Fruit fly (Drosophila melanogaster) whole organism, wandering third instar larva: ENCODE results near the gene Cka.

Source experiments
- Abd-B ChIP-seq: fragments of >200 bp; optimal IDR thresholded peaks from 2 replicates; lab custom pipeline; 2017; ENCODE audit warnings: missing biosample characterization, missing genetic modification characterization
- CG32264 ChIP-seq: fragments of 200-800 bp; sonication (Bioruptor generic); optimal IDR thresholded peaks from 2 replicates; lab custom pipeline; 2016; ENCODE audit warnings: missing biosample characterization, missing genetic modification characterization
- CG9705 ChIP-seq: fragments of 200-800 bp; sonication (Bioruptor generic); optimal IDR thresholded peaks from 2 replicates; lab custom pipeline; 2018; ENCODE audit warnings: missing biosample characterization, mild to moderate bottlenecking, missing genetic modification characterization
- CrebA ChIP-seq: fragments of 200-800 bp; sonication (Bioruptor generic); optimal IDR thresholded peaks from 2 replicates; lab custom pipeline; 2016; ENCODE audit warnings: missing biosample characterization, mild to moderate bottlenecking, missing genetic modification characterization, borderline replicate concordance
- Dfd ChIP-seq: fragments of >200 bp; optimal IDR thresholded peaks from 2 replicates; lab custom pipeline; 2017; ENCODE audit warnings: missing biosample characterization, missing genetic modification characterization
- HLH106 ChIP-seq: fragments of 200-800 bp; optimal IDR thresholded peaks from 3 replicates; lab custom pipeline; 2019; ENCODE audit warnings: missing biosample characterization, mild to moderate bottlenecking, missing genetic modification characterization, moderate library complexity
- Hnf4 ChIP-seq: fragments of 200-800 bp; sonication (Bioruptor generic); optimal IDR thresholded peaks from 2 replicates; lab custom pipeline; 2016; ENCODE audit warnings: missing biosample characterization, mild to moderate bottlenecking, missing genetic modification characterization
- Hr78 ChIP-seq: fragments of >200 bp; optimal IDR thresholded peaks from 2 replicates; lab custom pipeline; 2017; ENCODE audit warnings: missing biosample characterization, missing genetic modification characterization
- Hr83 ChIP-seq: fragments of 200-300 bp; sonication (Bioruptor generic); optimal IDR thresholded peaks from 2 replicates; lab custom pipeline; 2016; ENCODE audit warnings: missing biosample characterization, mild to moderate bottlenecking, missing genetic modification characterization, moderate library complexity; ENCODE audit not compliant: poor library complexity, severe bottlenecking
- Jra ChIP-seq: sonication (Bioruptor generic); optimal IDR thresholded peaks from 2 replicates; lab custom pipeline; 2016; ENCODE audit warnings: missing biosample characterization, missing genetic modification characterization
- Myc ChIP-seq: fragments of >200 bp; optimal IDR thresholded peaks from 2 replicates; lab custom pipeline; 2017
- N ChIP-seq: fragments of >200 bp; optimal IDR thresholded peaks from 2 replicates; lab custom pipeline; 2018; ENCODE audit warnings: missing biosample characterization, missing external identifiers, missing genetic modification characterization
- OdsH ChIP-seq: fragments of 200-800 bp; sonication (Bioruptor generic); optimal IDR thresholded peaks from 2 replicates; lab custom pipeline; 2016; ENCODE audit warnings: missing biosample characterization, mild to moderate bottlenecking, missing genetic modification characterization
- Rel ChIP-seq, 2 experiments: fragments of 200-800 bp; sonication (Bioruptor generic) in 1 of 2; optimal IDR thresholded peaks; 2 replicates in 1 of 2; 3 replicates in 1 of 2; lab custom pipeline; 2016 to 2019; ENCODE audit warnings: mild to moderate bottlenecking in 2 of 2, missing biosample characterization in 2 of 2, missing genetic modification characterization in 2 of 2, moderate library complexity in 1 of 2
- Sp1 ChIP-seq: fragments of 200-800 bp; sonication (Bioruptor generic); optimal IDR thresholded peaks from 3 replicates; lab custom pipeline; 2019; ENCODE audit warnings: missing biosample characterization, mild to moderate bottlenecking, missing genetic modification characterization, moderate library complexity
- br ChIP-seq: fragments of 200-800 bp; sonication (Bioruptor generic); optimal IDR thresholded peaks from 2 replicates; lab custom pipeline; 2016; ENCODE audit warnings: missing biosample characterization, missing genetic modification characterization
- brk ChIP-seq: fragments of 200-800 bp; sonication (Bioruptor generic); optimal IDR thresholded peaks from 2 replicates; lab custom pipeline; 2016; ENCODE audit warnings: missing biosample characterization, mild to moderate bottlenecking, missing genetic modification characterization
- dl ChIP-seq, 2 experiments: fragments of 175-275, 200-275 bp in 1 of 2; fragments of 200-275 bp in 1 of 2; sonication (Bioruptor generic); optimal IDR thresholded peaks; lab custom pipeline; 2018; ENCODE audit warnings: mild to moderate bottlenecking in 2 of 2, missing biosample characterization in 2 of 2, missing genetic modification characterization in 2 of 2, moderate library complexity in 2 of 2; ENCODE audit not compliant: partially characterized antibody in 2 of 2, insufficient read depth in 1 of 2
- dsf ChIP-seq: sonication (Bioruptor generic); optimal IDR thresholded peaks from 2 replicates; lab custom pipeline; 2016; ENCODE audit warnings: missing biosample characterization, missing genetic modification characterization, borderline replicate concordance
- ey ChIP-seq: fragments of 200-800 bp; sonication (Bioruptor generic); optimal IDR thresholded peaks from 2 replicates; lab custom pipeline; 2016; ENCODE audit warnings: missing biosample characterization, missing genetic modification characterization
- foxo ChIP-seq, 2 experiments: fragments of 200-800 bp; sonication (Bioruptor generic); optimal IDR thresholded peaks; 2 replicates in 1 of 2; 3 replicates in 1 of 2; lab custom pipeline; 2016 to 2017; ENCODE audit warnings: missing biosample characterization in 2 of 2, missing genetic modification characterization in 2 of 2
- fru ChIP-seq: fragments of 200-800 bp; sonication (Bioruptor generic); optimal IDR thresholded peaks from 3 replicates; lab custom pipeline; 2016; ENCODE audit warnings: missing biosample characterization, mild to moderate bottlenecking, missing genetic modification characterization
- h ChIP-seq: fragments of 200-800 bp; sonication (Bioruptor generic); optimal IDR thresholded peaks from 3 replicates; lab custom pipeline; 2016; ENCODE audit warnings: missing biosample characterization, mild to moderate bottlenecking, missing genetic modification characterization
- jim ChIP-seq: fragments of 175-275, 200-325 bp; sonication (Bioruptor generic); optimal IDR thresholded peaks from 2 replicates; lab custom pipeline; 2016; ENCODE audit warnings: missing biosample characterization, mild to moderate bottlenecking, missing genetic modification characterization
- psq ChIP-seq: fragments of 200-800 bp; sonication (Bioruptor generic); optimal IDR thresholded peaks from 3 replicates; lab custom pipeline; 2017; ENCODE audit warnings: missing biosample characterization, mild to moderate bottlenecking, missing genetic modification characterization, moderate library complexity
- rgr ChIP-seq: fragments of 200-800 bp; sonication (Bioruptor generic); optimal IDR thresholded peaks from 3 replicates; lab custom pipeline; 2016; ENCODE audit warnings: missing biosample characterization, mild to moderate bottlenecking, missing genetic modification characterization
- sage ChIP-seq: fragments of 200-800 bp; sonication (Bioruptor generic); optimal IDR thresholded peaks from 2 replicates; lab custom pipeline; 2016; ENCODE audit warnings: missing biosample characterization, mild to moderate bottlenecking, missing genetic modification characterization
- sv ChIP-seq: fragments of 200-800 bp; sonication (Bioruptor generic); optimal IDR thresholded peaks from 3 replicates; lab custom pipeline; 2016; ENCODE audit warnings: missing biosample characterization, missing genetic modification characterization
- tai ChIP-seq: sonication (Bioruptor generic); optimal IDR thresholded peaks from 2 replicates; lab custom pipeline; 2016; ENCODE audit warnings: missing biosample characterization, missing genetic modification characterization
- usp ChIP-seq: fragments of >200 bp; optimal IDR thresholded peaks from 2 replicates; lab custom pipeline; 2017; ENCODE audit warnings: missing biosample characterization, missing genetic modification characterization
- woc ChIP-seq: sonication (Bioruptor generic); optimal IDR thresholded peaks from 2 replicates; lab custom pipeline; 2016; ENCODE audit warnings: missing biosample characterization, mild to moderate bottlenecking, missing genetic modification characterization

Cka gene

dm6 chr2L:8039688-8040087 is 9.2 kb downstream of the Cka start, which contains the start of gene CG7367:
Gene CG7367, minus strand, starts transcription at chr2L:8039788.
- no peak for TF ChIP-seq Abd-B (GFP tag; lab: Kevin White, UChicago)
- TF ChIP-seq jim (GFP tag; lab: Kevin White, UChicago) = no peak
- no peak for TF ChIP-seq dl (GFP tag; optimal IDR thresholded peaks at IDR 0.05; lab: Kevin White, UChicago; ENCODE audit: insufficient read depth in 1 of 2, partially characterized antibody in 2 of 2)
- TF ChIP-seq Hr78 (GFP tag; lab: Kevin White, UChicago) = no peak
- TF ChIP-seq fru (GFP tag; lab: Kevin White, UChicago) = no peak
- TF ChIP-seq rgr (GFP tag; lab: Kevin White, UChicago) = no peak
- no peak for TF ChIP-seq CrebA (GFP tag; lab: Kevin White, UChicago)
- TF ChIP-seq N (GFP tag; lab: Kevin White, UChicago) = no peak
- no peak for TF ChIP-seq sv (GFP tag; lab: Kevin White, UChicago)
- no peak for TF ChIP-seq Hnf4 (GFP tag; lab: Kevin White, UChicago)
- TF ChIP-seq OdsH (GFP tag; lab: Kevin White, UChicago) = no peak
- TF ChIP-seq Rel (GFP tag; optimal IDR thresholded peaks at IDR 0.05; lab: Kevin White, UChicago) = no peak
- TF ChIP-seq Rel (tag; optimal IDR thresholded peaks at IDR 0.05; lab: Kevin White, UChicago) = no peak

DNA sequence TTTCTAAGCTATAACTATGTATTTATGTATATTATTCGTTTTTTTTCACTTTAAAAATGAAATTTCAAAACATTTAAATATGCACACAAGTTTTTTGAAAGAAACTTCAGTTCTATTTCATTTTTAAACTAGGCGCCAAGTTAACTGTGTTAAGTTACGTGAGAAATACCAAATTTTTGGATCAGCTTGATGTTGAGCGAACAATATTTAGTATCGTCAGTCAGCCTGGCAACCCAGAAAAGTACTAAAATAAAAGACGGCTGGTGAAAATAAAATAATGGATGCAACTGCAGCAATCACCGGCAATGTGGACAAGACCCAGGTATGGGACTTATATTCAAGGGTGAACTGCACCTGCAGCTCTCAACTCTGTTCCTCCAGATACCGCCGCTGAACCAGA is 10.4 kb downstream of the Cka start, which contains the start of gene CCDC53:
Gene CCDC53, plus strand, starts transcription at position 235 of the 400 bp plus-strand sequence.
- no peak for TF ChIP-seq jim (GFP tag; lab: Kevin White, UChicago)
- peak; percentile 56 for TF ChIP-seq Myc (lab: Kevin White, UChicago)

- TF ChIP-seq HLH106 = peak; percentile 17
- peak; percentile 67 for TF ChIP-seq Sp1 (GFP tag; lab: Kevin White, UChicago)
- no peak for TF ChIP-seq Hnf4 (GFP tag; lab: Kevin White, UChicago)
- no peak for TF ChIP-seq CG32264
- no peak for TF ChIP-seq CrebA (GFP tag; lab: Kevin White, UChicago)
- TF ChIP-seq OdsH (GFP tag; lab: Kevin White, UChicago) = peak; percentile 35
- TF ChIP-seq h = peak; percentile 50
- no peak for TF ChIP-seq N (GFP tag; lab: Kevin White, UChicago)
- peak; percentile 1 for TF ChIP-seq psq (GFP tag; lab: Kevin White, UChicago)
- TF ChIP-seq CG9705 = peak; percentile 25
- peak; percentile 16 for TF ChIP-seq sv (GFP tag; lab: Kevin White, UChicago)
- TF ChIP-seq dsf (GFP tag; lab: Kevin White, UChicago) = no peak
- no peak for TF ChIP-seq Rel (GFP tag; optimal IDR thresholded peaks at IDR 0.05; lab: Kevin White, UChicago)
- TF ChIP-seq Rel (tag; optimal IDR thresholded peaks at IDR 0.05; lab: Kevin White, UChicago) = peak; percentile 50
- no peak for TF ChIP-seq brk
- no peak for TF ChIP-seq jim (GFP tag; lab: Kevin White, UChicago)
- TF ChIP-seq ey (GFP tag; lab: Kevin White, UChicago) = no peak
- TF ChIP-seq usp (GFP tag; lab: Kevin White, UChicago) = no peak
- peak in 1 of 2 experiments; percentile 45 for TF ChIP-seq foxo (GFP tag; optimal IDR thresholded peaks at IDR 0.05; lab: Kevin White, UChicago)
- TF ChIP-seq woc (GFP tag; lab: Kevin White, UChicago) = no peak
Measured at dm6 chr2L:8042645-8043281, 12.2 kb downstream of the Cka start, which contains the start of gene RpL36A. Gene RpL36A, minus strand, starts transcription at chr2L:8042909.

DNA sequence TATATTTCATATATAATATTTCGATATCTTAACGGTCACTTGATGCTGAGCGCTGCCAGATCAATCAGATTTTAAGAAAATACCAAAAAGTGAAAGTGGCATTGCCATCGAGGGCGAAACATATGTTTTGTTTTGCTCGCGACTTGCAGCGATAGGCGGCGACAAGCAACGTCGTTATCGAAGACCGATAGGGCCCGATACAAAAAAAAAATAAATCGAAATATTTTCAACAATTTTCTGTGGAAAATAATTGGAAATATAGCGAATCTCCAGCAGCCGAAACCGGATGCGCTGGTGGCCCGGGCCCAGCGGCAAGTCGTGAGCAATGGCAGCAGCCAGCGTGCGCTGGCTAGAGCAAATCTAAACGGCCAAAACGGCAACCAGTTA is 12.8 kb downstream of the Cka start, which contains the start of gene Megf8:
Gene Megf8, plus strand, starts transcription at position 190 of the 387 bp plus-strand sequence.
- no peak for TF ChIP-seq OdsH (GFP tag; lab: Kevin White, UChicago)
- TF ChIP-seq Jra (GFP tag; lab: Kevin White, UChicago) = no peak
- no peak for TF ChIP-seq N (GFP tag; lab: Kevin White, UChicago)
- TF ChIP-seq sv (GFP tag; lab: Kevin White, UChicago) = no peak
- no peak for TF ChIP-seq ey (GFP tag; lab: Kevin White, UChicago)
- TF ChIP-seq rgr (GFP tag; lab: Kevin White, UChicago) = no peak
- no peak for TF ChIP-seq Hr83 (GFP tag; lab: Kevin White, UChicago)
- no peak for TF ChIP-seq Sp1 (GFP tag; lab: Kevin White, UChicago)
- no peak for TF ChIP-seq br (GFP tag; lab: Kevin White, UChicago)
- no peak for TF ChIP-seq tai (GFP tag; lab: Kevin White, UChicago)
- TF ChIP-seq h = no peak
- TF ChIP-seq Dfd (GFP tag; lab: Kevin White, UChicago) = no peak
- TF ChIP-seq sage = no peak
- TF ChIP-seq usp (GFP tag; lab: Kevin White, UChicago) = no peak
